Fruit fly (Drosophila melanogaster): Measurements from ENCODE around the gene sn.

- no peak for TF ChIP-seq peb (GFP tag; IDR thresholded peaks at IDR 0.05)
- TF ChIP-seq Hr51 (GFP tag; optimal IDR thresholded peaks at IDR 0.05): no peak
- no peak for TF ChIP-seq ems (GFP tag; optimal IDR thresholded peaks at IDR 0.05)
- no peak for TF ChIP-seq Rx (GFP tag; IDR thresholded peaks at IDR 0.05)
- no peak for TF ChIP-seq insv (GFP tag; optimal IDR thresholded peaks at IDR 0.05)
- TF ChIP-seq slou (GFP tag; optimal IDR thresholded peaks at IDR 0.05): no peak
- TF ChIP-seq Oaz (GFP tag; IDR thresholded peaks at IDR 0.05): no peak
- no peak for TF ChIP-seq Sry-δ (GFP tag; optimal IDR thresholded peaks at IDR 0.05)
- TF ChIP-seq ro (GFP tag; IDR thresholded peaks at IDR 0.05): no peak
- TF ChIP-seq CG10209 (GFP tag; optimal IDR thresholded peaks at IDR 0.05): peak; percentile 4
- TF ChIP-seq CG3065 (GFP tag; optimal IDR thresholded peaks at IDR 0.05): no peak
- no peak for TF ChIP-seq salm (tag; optimal IDR thresholded peaks at IDR 0.05)
- no peak for TF ChIP-seq Tbp (GFP tag; optimal IDR thresholded peaks at IDR 0.05)
- TF ChIP-seq trh (GFP tag; optimal IDR thresholded peaks at IDR 0.05): no peak
Observed at dm6 chrX:7938482-7938804, 25.4 kb upstream of the sn start.

Measured in whole organism, embryonic.